Fruit fly (Drosophila melanogaster) whole organism, pupa: Measurements from ENCODE around the gene Tpst.

ENCODE experiments used
- CG15710 ChIP-seq: fragments of 200-800 bp; sonication (Bioruptor generic); optimal IDR thresholded peaks from 2 replicates; lab custom pipeline; 2018; ENCODE audit warnings: missing biosample characterization, mild to moderate bottlenecking, missing genetic modification characterization, moderate library complexity
- Ets98B ChIP-seq: fragments of 200-800 bp; sonication (Bioruptor generic); IDR thresholded peaks from 2 replicates; pipeline ENCODE4 v1.3.6; 2022; ENCODE audit warnings: missing biosample characterization, missing genetic modification characterization

- no peak for TF ChIP-seq CG15710
- TF ChIP-seq Ets98B (GFP tag; lab: Robert Waterston, UW): no peak
These were observed 6.6 kb downstream of the Tpst start for dm6 chrX:13570255-13570654.
